Worm (Caenorhabditis elegans): Measurements from ENCODE around the gene C25E10.8.
A peak's percentile ranks its signal among the peaks of the same experiment; 100 is the strongest.

C25E10.8 gene

DNA sequence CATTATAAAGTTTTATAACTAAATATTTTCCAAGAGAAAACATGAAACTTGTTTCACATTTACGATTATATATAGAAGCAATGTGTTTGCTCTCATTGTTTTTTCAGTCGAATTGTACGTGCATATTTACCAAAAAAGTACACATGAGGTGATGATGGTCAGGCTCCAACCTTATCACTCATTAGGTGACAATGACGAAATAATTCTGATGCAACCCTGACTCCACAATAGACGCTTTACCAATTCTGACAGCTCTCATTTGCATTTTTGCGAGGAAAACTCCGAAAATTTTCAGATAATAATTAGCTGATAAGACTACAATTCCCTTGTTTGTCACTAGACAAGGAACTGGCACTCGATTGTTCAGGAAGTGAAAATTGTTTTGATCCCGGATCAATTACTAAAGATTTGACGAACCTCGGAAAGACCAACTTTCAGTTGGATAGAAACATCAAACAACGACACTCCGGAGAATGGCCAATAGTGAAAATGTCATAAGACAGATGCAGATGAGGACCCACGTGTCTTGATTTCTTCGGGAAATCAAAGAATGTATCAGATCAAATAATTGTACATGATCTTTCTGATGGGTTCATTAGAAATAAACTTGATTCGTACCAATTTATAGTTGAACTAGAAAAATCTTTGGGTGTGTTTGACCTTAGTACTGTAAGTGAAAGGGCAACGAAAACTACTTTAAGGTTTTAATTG is 25.1 kb upstream of the C25E10.8 start (continued):
- TF ChIP-seq pqm-1 (tag; optimal IDR thresholded peaks at IDR 0.05) (no peak), lin-35 (GFP tag; optimal IDR thresholded peaks at IDR 0.05) (peak in 1 of 2 experiments; percentile 70), nhr-85 (tag) (peak; percentile 78), zip-4 (GFP tag; optimal IDR thresholded peaks at IDR 0.05) (no peak), fkh-8 (tag; optimal IDR thresholded peaks at IDR 0.05) (no peak), swsn-7 (tag; optimal IDR thresholded peaks at IDR 0.05) (no peak), C34B4.2 (tag; optimal IDR thresholded peaks at IDR 0.05) (no peak), ama-1 (optimal IDR thresholded peaks at IDR 0.05) (no peak), efl-3 (GFP tag; optimal IDR thresholded peaks at IDR 0.05) (no peak), unc-98 (GFP tag; IDR thresholded peaks at IDR 0.05) (no peak), dsc-1 (tag; optimal IDR thresholded peaks at IDR 0.05) (no peak), mab-9 (GFP tag; IDR thresholded peaks at IDR 0.05) (no peak), nhr-90 (tag; optimal IDR thresholded peaks at IDR 0.05; ENCODE audit: poor library complexity) (peak; percentile 1), ztf-4 (tag; optimal IDR thresholded peaks at IDR 0.05) (no peak), elt-2 (tag; optimal IDR thresholded peaks at IDR 0.05) (peak; percentile 75), aly-2 (tag; optimal IDR thresholded peaks at IDR 0.05) (no peak), ztf-11 (tag; optimal IDR thresholded peaks at IDR 0.05) (no peak), nhr-28 (tag; optimal IDR thresholded peaks at IDR 0.05) (no peak), ceh-88 (GFP tag; IDR thresholded peaks at IDR 0.05) (no peak), unc-30 (tag; optimal IDR thresholded peaks at IDR 0.05) (no peak), pag-3 (tag; optimal IDR thresholded peaks at IDR 0.05; ENCODE audit: borderline replicate concordance, insufficient read depth) (no peak), tlp-1 (tag; optimal IDR thresholded peaks at IDR 0.05) (no peak), ces-1 (GFP tag; optimal IDR thresholded peaks at IDR 0.05) (no peak), hlh-4 (tag; optimal IDR thresholded peaks at IDR 0.05) (no peak), aha-1 (tag; optimal IDR thresholded peaks at IDR 0.05) (no peak), rnt-1 (tag; optimal IDR thresholded peaks at IDR 0.05) (no peak), sox-4 (tag; optimal IDR thresholded peaks at IDR 0.05) (no peak), zag-1 (tag; optimal IDR thresholded peaks at IDR 0.05) (no peak), egl-13 (tag; optimal IDR thresholded peaks at IDR 0.05) (no peak), nhr-84 (tag; optimal IDR thresholded peaks at IDR 0.05) (no peak), C04F5.9 (tag; optimal IDR thresholded peaks at IDR 0.05) (no peak), efl-1 (optimal IDR thresholded peaks at IDR 0.05) (no peak), efl-1 (GFP tag; optimal IDR thresholded peaks at IDR 0.05 in 1 of 2) (no peak), lsy-2 (tag; optimal IDR thresholded peaks at IDR 0.05) (no peak), mep-1 (tag; optimal IDR thresholded peaks at IDR 0.05) (no peak), unc-130 (tag; optimal IDR thresholded peaks at IDR 0.05) (peak; percentile 19)

DNA sequence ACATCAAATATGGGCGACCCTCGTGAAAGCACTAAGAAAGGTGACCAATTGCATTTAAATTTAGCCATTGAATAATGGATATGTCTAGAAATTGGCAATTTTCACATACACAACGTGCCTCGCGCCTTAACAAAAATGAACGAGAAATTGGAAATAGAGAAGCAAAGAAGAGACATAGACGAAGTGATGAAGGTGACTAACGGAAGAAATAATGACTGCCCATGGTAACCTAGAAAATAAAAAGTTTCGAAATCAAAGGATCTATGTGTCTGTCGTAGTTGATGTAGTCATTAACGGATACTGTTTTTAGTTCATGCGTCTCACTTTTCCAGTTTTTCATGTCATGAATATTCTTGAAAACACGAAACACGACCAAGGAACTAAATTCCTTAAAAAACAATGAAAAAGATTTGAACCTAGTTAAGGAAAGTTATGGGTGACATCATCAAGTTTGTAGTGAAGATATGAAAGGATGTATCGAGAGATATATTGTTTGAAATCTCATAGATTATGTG is 24.3 kb upstream of the C25E10.8 start:
- TF ChIP-seq lin-14 (GFP tag; optimal IDR thresholded peaks at IDR 0.05) (peak; percentile 32), blmp-1 (tag; optimal IDR thresholded peaks at IDR 0.05) (peak; percentile 25), nhr-85 (tag) (peak; percentile 90), tbx-2 (tag; optimal IDR thresholded peaks at IDR 0.05) (no peak), unc-98 (GFP tag; IDR thresholded peaks at IDR 0.05) (no peak), swsn-7 (tag; optimal IDR thresholded peaks at IDR 0.05) (no peak), efl-1 (optimal IDR thresholded peaks at IDR 0.05) (no peak), efl-1 (GFP tag; optimal IDR thresholded peaks at IDR 0.05 in 1 of 2) (peak in 1 of 2 experiments; percentile 73), egl-13 (tag; optimal IDR thresholded peaks at IDR 0.05) (no peak), fos-1 (tag; optimal IDR thresholded peaks at IDR 0.05) (peak; percentile 3)

DNA sequence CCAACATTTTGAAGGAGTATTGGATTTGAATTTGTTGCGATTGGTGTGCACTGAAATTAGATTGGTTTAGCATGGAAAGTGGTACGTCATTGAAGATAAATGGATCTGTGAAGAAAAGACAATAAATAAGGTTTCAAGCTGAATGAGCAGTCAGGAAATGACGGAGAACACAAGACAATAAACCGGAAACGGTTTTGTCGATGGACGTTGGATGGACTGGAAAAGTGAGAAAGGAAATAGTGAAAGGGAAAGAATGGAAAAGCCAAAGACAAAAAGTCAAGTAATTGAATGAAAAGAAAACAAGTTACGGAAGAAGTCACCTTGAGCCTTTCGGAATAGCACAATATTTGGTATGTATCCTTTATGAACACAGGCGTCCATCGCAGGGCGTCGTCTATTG is 22.4 kb upstream of the C25E10.8 start, which contains the start of gene T27E4.7:
Gene T27E4.7 (minus strand): TSS at position 50 of the 400 bp plus-strand sequence.
- TF ChIP-seq efl-1 (optimal IDR thresholded peaks at IDR 0.05), result no peak
- TF ChIP-seq efl-1 (GFP tag; optimal IDR thresholded peaks at IDR 0.05 in 1 of 2), result peak in 1 of 2 experiments; percentile 86
- no peak for TF ChIP-seq ceh-88 (GFP tag; IDR thresholded peaks at IDR 0.05)

Measured in whole organism, L1 larva.